Fruit fly (Drosophila melanogaster) whole organism, embryonic: ENCODE data around the gene Hat1.

Source experiments
- Asciz ChIP-seq: fragments of 200-800 bp; sonication (Bioruptor generic); optimal IDR thresholded peaks from 2 replicates; lab custom pipeline; 2017; ENCODE audit warnings: missing biosample characterization, mild to moderate bottlenecking, missing genetic modification characterization, missing genetic modification reagents
- Atf6 ChIP-seq: fragments of 200-800 bp; sonication (Bioruptor generic); IDR thresholded peaks from 2 replicates; pipeline ENCODE4 v1.3.6; 2022; ENCODE audit warnings: missing biosample characterization, missing genetic modification characterization
- BtbVII ChIP-seq: fragments of 200-800 bp; sonication (Bioruptor generic); optimal IDR thresholded peaks from 3 replicates; lab custom pipeline; 2017; ENCODE audit warnings: missing biosample characterization, mild to moderate bottlenecking, missing genetic modification characterization
- CG10321 ChIP-seq: fragments of 200-800 bp; sonication (Bioruptor generic); IDR thresholded peaks from 2 replicates; pipeline ENCODE4 v1.3.6; 2022; ENCODE audit warnings: missing biosample characterization, missing genetic modification characterization
- CG11247 ChIP-seq: fragments of 200-800 bp; sonication (Bioruptor generic); IDR thresholded peaks from 2 replicates; pipeline ENCODE4 v1.3.6; 2022; ENCODE audit warnings: missing biosample characterization, missing genetic modification characterization
- CG11398 ChIP-seq: fragments of 200-800 bp; sonication (Bioruptor generic); optimal IDR thresholded peaks from 2 replicates; lab custom pipeline; 2016; ENCODE audit warnings: missing biosample characterization, missing genetic modification characterization
- CG11504 ChIP-seq: fragments of 200-800 bp; sonication (Bioruptor generic); optimal IDR thresholded peaks from 3 replicates; lab custom pipeline; 2019; ENCODE audit warnings: missing biosample characterization, mild to moderate bottlenecking, missing genetic modification characterization, moderate library complexity
- CG12219 ChIP-seq: fragments of 200-800 bp; sonication (Bioruptor generic); optimal IDR thresholded peaks from 3 replicates; lab custom pipeline; 2018; ENCODE audit warnings: missing biosample characterization, mild to moderate bottlenecking, missing genetic modification characterization
- CG12942 ChIP-seq: fragments of 200-800 bp; sonication (Bioruptor generic); optimal IDR thresholded peaks from 3 replicates; lab custom pipeline; 2016; ENCODE audit warnings: missing biosample characterization, missing genetic modification characterization
- CG13624 ChIP-seq: fragments of 200-800 bp; sonication (Bioruptor generic); optimal IDR thresholded peaks from 2 replicates; lab custom pipeline; 2016; ENCODE audit warnings: missing biosample characterization, missing genetic modification characterization
- CG15514 ChIP-seq: fragments of 200-800 bp; sonication (Bioruptor generic); optimal IDR thresholded peaks from 3 replicates; lab custom pipeline; 2017; ENCODE audit warnings: missing biosample characterization, missing genetic modification characterization, mild to moderate bottlenecking, moderate library complexity, missing genetic modification reagents
- CG15601 ChIP-seq: fragments of 200-800 bp; sonication (Bioruptor generic); optimal IDR thresholded peaks from 3 replicates; lab custom pipeline; 2019; ENCODE audit warnings: missing biosample characterization, mild to moderate bottlenecking, missing genetic modification characterization, moderate library complexity
- CG18011 ChIP-seq: fragments of 200-800 bp; sonication (Bioruptor generic); optimal IDR thresholded peaks from 2 replicates; lab custom pipeline; 2017; ENCODE audit warnings: missing biosample characterization, missing genetic modification characterization, mild to moderate bottlenecking, moderate library complexity, missing genotype
- CG2202 ChIP-seq: fragments of 200-800 bp; sonication (Bioruptor generic); optimal IDR thresholded peaks from 2 replicates; lab custom pipeline; 2018; ENCODE audit warnings: missing biosample characterization, mild to moderate bottlenecking, missing genetic modification characterization
- CG3407 ChIP-seq: fragments of 200-800 bp; sonication (Bioruptor generic); optimal IDR thresholded peaks from 2 replicates; lab custom pipeline; 2018; ENCODE audit warnings: missing biosample characterization, mild to moderate bottlenecking, missing genetic modification characterization
- CG34422 ChIP-seq: fragments of 200-800 bp; sonication (Bioruptor generic); IDR thresholded peaks from 3 replicates; pipeline ENCODE4 v1.3.6; 2022; ENCODE audit warnings: missing biosample characterization, missing genetic modification characterization
- CG5180 ChIP-seq: fragments of 200-800 bp; sonication (Bioruptor generic); optimal IDR thresholded peaks from 3 replicates; lab custom pipeline; 2017; ENCODE audit warnings: missing biosample characterization, missing genetic modification characterization, mild to moderate bottlenecking, moderate library complexity, missing genetic modification reagents
- CG6254 ChIP-seq: fragments of 200-800 bp; sonication (Bioruptor generic); optimal IDR thresholded peaks from 3 replicates; lab custom pipeline; 2017; ENCODE audit warnings: mild to moderate bottlenecking, missing biosample characterization, missing genetic modification reagents, missing genetic modification characterization
- Fer2 ChIP-seq: fragments of 200-800 bp; sonication (Bioruptor generic); optimal IDR thresholded peaks from 2 replicates; lab custom pipeline; 2018; ENCODE audit warnings: missing biosample characterization, mild to moderate bottlenecking, missing genetic modification characterization, moderate library complexity
- Fer3 ChIP-seq: fragments of 200-800 bp; sonication (Bioruptor generic); optimal IDR thresholded peaks from 2 replicates; lab custom pipeline; 2018; ENCODE audit warnings: missing biosample characterization, mild to moderate bottlenecking, missing genetic modification characterization, moderate library complexity
- Gsc ChIP-seq: fragments of 200-800 bp; sonication (Bioruptor generic); IDR thresholded peaks from 2 replicates; pipeline ENCODE4 v1.3.6; 2022; ENCODE audit warnings: missing biosample characterization, missing genetic modification characterization
- H2.0 ChIP-seq: fragments of 200-800 bp; sonication (Bioruptor generic); IDR thresholded peaks from 2 replicates; pipeline ENCODE4 v1.3.6; 2022; ENCODE audit warnings: missing biosample characterization, missing genetic modification characterization
- Hr39 ChIP-seq: fragments of >200 bp; optimal IDR thresholded peaks from 2 replicates; lab custom pipeline; 2017
- Max ChIP-seq: fragments of 200-800 bp; sonication (Bioruptor generic); optimal IDR thresholded peaks from 2 replicates; lab custom pipeline; 2016; ENCODE audit warnings: missing biosample characterization, mild to moderate bottlenecking, missing genetic modification characterization
- Med ChIP-seq: fragments of 200-800 bp; sonication (Bioruptor generic); peaks from one replicate; lab custom pipeline; 2016; ENCODE audit warnings: missing biosample characterization, missing genetic modification characterization, mild to moderate bottlenecking, inconsistent platforms, moderate library complexity
- Sox100B ChIP-seq: fragments of 200-800 bp; sonication (Bioruptor generic); optimal IDR thresholded peaks from 3 replicates; lab custom pipeline; 2018; ENCODE audit warnings: missing biosample characterization, mild to moderate bottlenecking, missing genetic modification characterization
- Sox102F ChIP-seq: fragments of 200-800 bp; sonication (Bioruptor generic); optimal IDR thresholded peaks from 2 replicates; lab custom pipeline; 2018; ENCODE audit warnings: missing biosample characterization, mild to moderate bottlenecking, missing genetic modification characterization, moderate library complexity
- Usf ChIP-seq: fragments of 200-800 bp; sonication (Bioruptor generic); optimal IDR thresholded peaks from 2 replicates; lab custom pipeline; 2017; ENCODE audit warnings: missing genotype, missing biosample characterization, missing genetic modification characterization
- Xbp1 ChIP-seq: fragments of 200-800 bp; sonication (Bioruptor generic); optimal IDR thresholded peaks from 3 replicates; lab custom pipeline; 2016; ENCODE audit warnings: missing biosample characterization, mild to moderate bottlenecking, missing genetic modification characterization
- abd-A ChIP-seq: fragments of 200-800 bp; sonication (Bioruptor generic); optimal IDR thresholded peaks from 3 replicates; lab custom pipeline; 2019; ENCODE audit warnings: missing biosample characterization, mild to moderate bottlenecking, missing genetic modification characterization, moderate library complexity
- bab2 ChIP-seq: fragments of 200-800 bp; sonication (Bioruptor generic); optimal IDR thresholded peaks from 2 replicates; lab custom pipeline; 2016; ENCODE audit warnings: missing biosample characterization, missing genetic modification characterization
- caup ChIP-seq: fragments of 200-800 bp; sonication (Bioruptor generic); optimal IDR thresholded peaks from 3 replicates; lab custom pipeline; 2017; ENCODE audit warnings: missing biosample characterization, mild to moderate bottlenecking, missing genetic modification characterization, moderate library complexity; ENCODE audit not compliant: severe bottlenecking
- chm ChIP-seq: fragments of 200-800 bp; sonication (Bioruptor generic); IDR thresholded peaks from 2 replicates; pipeline ENCODE4 v1.3.6; 2022; ENCODE audit warnings: missing biosample characterization, missing genetic modification characterization
- crol ChIP-seq: fragments of 200-800 bp; sonication (Bioruptor generic); IDR thresholded peaks from 2 replicates; pipeline ENCODE4 v1.3.6; 2022; ENCODE audit warnings: missing biosample characterization, missing genetic modification characterization
- dan ChIP-seq: fragments of 200-800 bp; sonication (Bioruptor generic); IDR thresholded peaks from 2 replicates; pipeline ENCODE4 v1.3.6; 2022; ENCODE audit warnings: missing biosample characterization, missing genetic modification characterization
- gcm2 ChIP-seq: fragments of 200-800 bp; sonication (Bioruptor generic); optimal IDR thresholded peaks from 2 replicates; lab custom pipeline; 2016; ENCODE audit warnings: missing biosample characterization, missing genetic modification characterization
- gsb ChIP-seq: fragments of 200-800 bp; sonication (Bioruptor generic); IDR thresholded peaks from 2 replicates; pipeline ENCODE4 v1.3.6; 2022; ENCODE audit warnings: missing biosample characterization, missing genetic modification characterization
- insv ChIP-seq, 2 experiments: fragments of 200-800 bp; sonication (Bioruptor generic); optimal IDR thresholded peaks; 3 replicates each; lab custom pipeline; 2016 to 2018; ENCODE audit warnings: missing biosample characterization in 2 of 2, missing genetic modification characterization in 2 of 2
- inv ChIP-seq: fragments of 200-800 bp; sonication (Bioruptor generic); IDR thresholded peaks from 2 replicates; pipeline ENCODE4 v1.3.6; 2022; ENCODE audit warnings: missing biosample characterization, missing genetic modification characterization; ENCODE audit not compliant: partially characterized antibody
- jumu ChIP-seq: fragments of 200-800 bp; sonication (Bioruptor generic); optimal IDR thresholded peaks from 3 replicates; lab custom pipeline; 2016; ENCODE audit warnings: missing biosample characterization, missing genetic modification characterization
- knrl ChIP-seq: fragments of 200-800 bp; sonication (Bioruptor generic); IDR thresholded peaks from 3 replicates; pipeline ENCODE4 v1.3.6; 2022; ENCODE audit warnings: missing biosample characterization, missing genetic modification characterization; ENCODE audit not compliant: partially characterized antibody
- salm ChIP-seq: fragments of 200-800 bp; sonication (Bioruptor generic); optimal IDR thresholded peaks from 2 replicates; lab custom pipeline; 2018; ENCODE audit warnings: missing biosample characterization, mild to moderate bottlenecking, missing genetic modification characterization
- sc ChIP-seq, 3 experiments: fragments of >200 bp in 2 of 3; fragments of 200-800 bp in 1 of 3; sonication (Bioruptor generic) in 1 of 3; optimal IDR thresholded peaks; 2 replicates in 2 of 3; 3 replicates in 1 of 3; lab custom pipeline; 2017; ENCODE audit warnings: mild to moderate bottlenecking in 1 of 3, missing biosample characterization in 1 of 3, missing genetic modification characterization in 1 of 3, missing genetic modification reagents in 1 of 3
- sqz ChIP-seq: fragments of 200-800 bp; sonication (Bioruptor generic); optimal IDR thresholded peaks from 3 replicates; lab custom pipeline; 2018; ENCODE audit warnings: missing biosample characterization, mild to moderate bottlenecking, missing genetic modification characterization
- twi ChIP-seq: fragments of 200-800 bp; optimal IDR thresholded peaks from 2 replicates; lab custom pipeline; 2019; ENCODE audit warnings: missing biosample characterization, mild to moderate bottlenecking, missing genetic modification characterization, moderate library complexity
- usp ChIP-seq: fragments of >200 bp; optimal IDR thresholded peaks from 2 replicates; lab custom pipeline; 2017; ENCODE audit warnings: missing biosample characterization, missing genetic modification characterization
- yki ChIP-seq: fragments of >200 bp; optimal IDR thresholded peaks from 3 replicates; lab custom pipeline; 2018

The Hat1 gene

dm6 chr3R:5789025-5789953 is at the start of gene Hat1, which contains the start of gene Rpn5:
Hat1 (minus strand) TSS chr3R:5789384.
Rpn5 (plus strand) TSS chr3R:5789493.
- TF ChIP-seq Fer3 = peak; percentile 56
- TF ChIP-seq inv (GFP tag; lab: Robert Waterston, UW) = peak; percentile 75
- TF ChIP-seq knrl = peak; percentile 84
- TF ChIP-seq bab2 (GFP tag; lab: Kevin White, UChicago) = peak; percentile 91
- TF ChIP-seq crol (GFP tag; lab: Robert Waterston, UW) = no peak
- peak; percentile 90 for TF ChIP-seq Xbp1 (GFP tag; lab: Kevin White, UChicago)
- TF ChIP-seq salm (tag; lab: Kevin White, UChicago) = no peak
- peak; percentile 87 for TF ChIP-seq jumu (GFP tag; lab: Kevin White, UChicago)
- TF ChIP-seq Gsc (GFP tag; lab: Robert Waterston, UW) = 0 out of 2 replicates have a peak, but pooled peaks have one; percentile 7
- TF ChIP-seq twi (tag; lab: Kevin White, UChicago) = peak; percentile 61
- TF ChIP-seq sqz (GFP tag; lab: Kevin White, UChicago) = no peak
- TF ChIP-seq gcm2 = peak; percentile 55
- TF ChIP-seq insv (GFP tag; optimal IDR thresholded peaks at IDR 0.05; lab: Kevin White, UChicago) = peak in 1 of 2 experiments; percentile 53
- TF ChIP-seq Atf6 = peak; percentile 54; the same call in 1 of the 2 replicates
- peak; percentile 97 for TF ChIP-seq Med (GFP tag; lab: Kevin White, UChicago)
- peak; percentile 64 for TF ChIP-seq Sox102F (GFP tag; lab: Kevin White, UChicago)
- TF ChIP-seq usp (GFP tag; lab: Kevin White, UChicago) = no peak
- TF ChIP-seq BtbVII (GFP tag; lab: Kevin White, UChicago) = peak; percentile 60
- TF ChIP-seq Hr39 (lab: Kevin White, UChicago) = no peak
- TF ChIP-seq sc (optimal IDR thresholded peaks at IDR 0.05; lab: Kevin White, UChicago) = no peak
- peak; percentile 63 for TF ChIP-seq sc (GFP tag; optimal IDR thresholded peaks at IDR 0.05; lab: Kevin White, UChicago)
- peak; percentile 90 for TF ChIP-seq Max (GFP tag; lab: Kevin White, UChicago)
- no peak for TF ChIP-seq abd-A (tag; lab: Kevin White, UChicago)
- peak; percentile 80 for TF ChIP-seq Sox100B (GFP tag; lab: Kevin White, UChicago)
- TF ChIP-seq CG10321 (GFP tag; lab: Robert Waterston, UW) = no peak; the same call in 1 of the 2 replicates
- peak; percentile 53 for TF ChIP-seq CG15601 (tag; lab: Kevin White, UChicago)
- no peak for TF ChIP-seq yki
- peak; percentile 59 for TF ChIP-seq CG3407
- TF ChIP-seq CG13624 (GFP tag; lab: Kevin White, UChicago) = peak; percentile 95
- no peak for TF ChIP-seq CG6254
- peak; percentile 46 for TF ChIP-seq CG2202 (tag; lab: Kevin White, UChicago)
- TF ChIP-seq CG11504 (tag; lab: Kevin White, UChicago) = peak; percentile 78
- TF ChIP-seq caup (GFP tag; lab: Kevin White, UChicago) = peak; percentile 78
- peak; percentile 59 for TF ChIP-seq H2.0 (GFP tag; lab: Robert Waterston, UW)
- no peak for TF ChIP-seq CG5180
- no peak for TF ChIP-seq CG12219 (GFP tag; lab: Kevin White, UChicago)
- peak; percentile 88 for TF ChIP-seq CG12942 (GFP tag; lab: Kevin White, UChicago)
- peak; percentile 66 for TF ChIP-seq Usf (GFP tag; lab: Kevin White, UChicago)
- TF ChIP-seq CG34422 (GFP tag; lab: Robert Waterston, UW) = peak; percentile 36; the same call in 2 of the 3 replicates
- TF ChIP-seq CG11398 (GFP tag; lab: Kevin White, UChicago) = peak; percentile 77
- no peak for TF ChIP-seq gsb (GFP tag; lab: Robert Waterston, UW)
- peak; percentile 47 for TF ChIP-seq Fer2 (tag; lab: Kevin White, UChicago)
- TF ChIP-seq CG15514 (GFP tag; lab: Kevin White, UChicago) = peak; percentile 56
- TF ChIP-seq Asciz (GFP tag; lab: Kevin White, UChicago) = no peak
- TF ChIP-seq CG11247 (GFP tag; lab: Robert Waterston, UW) = peak; percentile 29; the same call in 1 of the 2 replicates
- TF ChIP-seq CG18011 (GFP tag; lab: Kevin White, UChicago) = peak; percentile 69
- peak; percentile 59; the same call in 1 of the 2 replicates for TF ChIP-seq chm (GFP tag; lab: Robert Waterston, UW)
- 0 out of 2 replicates have a peak, but pooled peaks have one; percentile 38 for TF ChIP-seq dan (GFP tag; lab: Robert Waterston, UW)
